Worm (Caenorhabditis elegans): Measurements from ENCODE around the gene Y43F8C.9.

Gene Y43F8C.9

DNA sequence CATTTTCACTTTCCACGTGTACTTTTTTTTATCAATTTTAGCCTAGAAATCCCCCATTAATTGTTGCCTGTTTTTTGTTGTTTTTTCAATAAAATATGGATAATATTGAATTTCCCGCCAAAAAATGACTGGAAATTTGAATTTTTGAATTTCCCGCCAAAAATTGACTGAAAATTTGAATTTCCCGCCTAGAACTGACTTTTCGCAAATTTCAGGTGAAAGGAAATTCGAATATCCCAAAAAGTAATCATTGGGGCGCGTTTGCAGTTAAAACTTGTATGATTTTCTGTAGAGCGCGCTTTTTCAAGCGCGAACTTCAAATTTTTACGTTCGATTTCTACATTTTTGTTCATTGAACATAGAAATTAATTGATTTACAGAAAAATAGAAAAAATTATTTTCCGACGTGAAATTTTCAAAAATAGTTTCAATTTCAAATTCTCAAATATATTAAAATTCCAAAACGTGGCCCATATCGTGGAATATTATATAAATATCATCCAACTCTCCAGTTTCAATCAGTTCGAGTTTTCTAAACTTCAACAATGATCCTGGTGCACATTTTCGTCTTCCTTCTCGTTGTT lies at the start of gene Y43F8C.9:
TSS of gene Y43F8C.9 (plus strand) at position 534 of the 584 bp plus-strand sequence.
- TF ChIP-seq ceh-83 (GFP tag; optimal IDR thresholded peaks at IDR 0.05), result no peak
- TF ChIP-seq ceh-43 (GFP tag; optimal IDR thresholded peaks at IDR 0.05), result no peak
- no peak for TF ChIP-seq ztf-11 (tag; optimal IDR thresholded peaks at IDR 0.05)
- TF ChIP-seq nhr-76 (tag; optimal IDR thresholded peaks at IDR 0.05), result no peak
- TF ChIP-seq unc-62 (GFP tag; optimal IDR thresholded peaks at IDR 0.05), result no peak
- no peak for TF ChIP-seq pha-4 (tag; optimal IDR thresholded peaks at IDR 0.05)
- TF ChIP-seq snpc-4 (tag; optimal IDR thresholded peaks at IDR 0.05), result no peak
- TF ChIP-seq hlh-1 (tag; optimal IDR thresholded peaks at IDR 0.05), result no peak
- no peak for TF ChIP-seq ceh-39 (tag; optimal IDR thresholded peaks at IDR 0.05)
- no peak for TF ChIP-seq zip-8 (tag; optimal IDR thresholded peaks at IDR 0.05)
- no peak for TF ChIP-seq cnd-1 (tag; optimal IDR thresholded peaks at IDR 0.05)
- no peak for TF ChIP-seq nhr-12 (tag; optimal IDR thresholded peaks at IDR 0.05)
- no peak for TF ChIP-seq lsy-2 (tag; optimal IDR thresholded peaks at IDR 0.05)
- no peak for TF ChIP-seq bed-3 (GFP tag; optimal IDR thresholded peaks at IDR 0.05)
- TF ChIP-seq sem-2 (GFP tag; optimal IDR thresholded peaks at IDR 0.05), result no peak
- TF ChIP-seq lin-13 (tag; optimal IDR thresholded peaks at IDR 0.05), result no peak
- no peak for TF ChIP-seq mls-2 (tag; optimal IDR thresholded peaks at IDR 0.05)
- TF ChIP-seq nhr-237 (tag; optimal IDR thresholded peaks at IDR 0.05), result no peak
- TF ChIP-seq blmp-1 (tag; optimal IDR thresholded peaks at IDR 0.05), result no peak
- TF ChIP-seq drap-1 (GFP tag; optimal IDR thresholded peaks at IDR 0.05), result no peak

DNA sequence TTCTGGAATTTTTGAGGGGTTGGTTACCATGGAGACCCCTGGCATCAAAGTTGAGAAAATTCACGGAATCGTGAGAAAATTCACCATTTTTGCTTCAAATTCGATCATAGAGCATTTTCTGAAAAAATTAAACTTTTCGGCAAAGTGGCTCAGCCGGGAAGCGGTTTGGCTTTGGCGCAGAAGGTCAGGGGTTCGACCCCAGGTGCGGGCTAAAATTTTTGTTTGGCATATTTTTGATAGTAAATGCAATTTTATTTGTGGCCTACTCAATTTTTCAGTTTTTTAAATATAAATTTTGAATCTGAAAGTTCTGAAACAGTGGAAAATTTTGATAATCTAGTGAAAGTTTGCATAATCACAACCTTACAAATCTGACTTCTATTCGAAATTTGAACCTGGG lies 46.8 kb upstream of the Y43F8C.9 start:
- TF ChIP-seq unc-39 (tag; optimal IDR thresholded peaks at IDR 0.05) (no peak), mls-2 (tag; optimal IDR thresholded peaks at IDR 0.05) (no peak), blmp-1 (tag; optimal IDR thresholded peaks at IDR 0.05) (no peak), sptf-1 (tag; optimal IDR thresholded peaks at IDR 0.05) (no peak), ztf-11 (tag; optimal IDR thresholded peaks at IDR 0.05) (no peak), ceh-39 (tag; optimal IDR thresholded peaks at IDR 0.05) (no peak), flh-1 (GFP tag; optimal IDR thresholded peaks at IDR 0.05) (no peak), pha-4 (tag; optimal IDR thresholded peaks at IDR 0.05) (no peak), ceh-43 (GFP tag; optimal IDR thresholded peaks at IDR 0.05) (no peak), elt-1 (tag; optimal IDR thresholded peaks at IDR 0.05; ENCODE audit: borderline replicate concordance, insufficient read depth) (no peak), elt-3 (tag; optimal IDR thresholded peaks at IDR 0.05) (no peak), nhr-237 (tag; optimal IDR thresholded peaks at IDR 0.05) (no peak), drap-1 (GFP tag; optimal IDR thresholded peaks at IDR 0.05) (no peak), sem-2 (GFP tag; optimal IDR thresholded peaks at IDR 0.05) (no peak)

DNA sequence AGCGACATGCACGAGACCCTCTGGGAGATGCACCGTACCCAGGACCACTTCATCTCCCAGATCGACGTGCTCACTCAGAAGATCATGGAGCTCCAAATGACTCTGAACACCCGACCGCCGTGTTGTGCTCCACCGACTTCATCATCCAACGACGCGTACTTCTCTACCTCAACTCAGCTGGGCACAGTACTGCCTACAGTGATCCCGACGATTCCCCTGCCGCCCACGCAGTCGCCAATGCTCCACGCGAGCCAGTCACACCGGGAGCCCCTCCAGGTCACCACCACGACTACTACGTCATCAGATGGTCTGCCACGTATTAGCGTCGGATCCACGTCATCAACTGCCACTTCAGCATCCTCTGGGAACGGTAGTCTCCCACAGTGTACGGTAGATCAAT lies 40.5 kb upstream of the Y43F8C.9 start:
- TF ChIP-seq tbx-8 (GFP tag; optimal IDR thresholded peaks at IDR 0.05), result no peak
- no peak for TF ChIP-seq mep-1 (tag; optimal IDR thresholded peaks at IDR 0.05)
- no peak for TF ChIP-seq mab-5 (tag; optimal IDR thresholded peaks at IDR 0.05)
- TF ChIP-seq M03D4.4 (tag; optimal IDR thresholded peaks at IDR 0.05), result no peak
- TF ChIP-seq snpc-4 (tag; optimal IDR thresholded peaks at IDR 0.05), result no peak
- TF ChIP-seq elt-1 (tag; optimal IDR thresholded peaks at IDR 0.05; ENCODE audit: borderline replicate concordance, insufficient read depth), result no peak
- no peak for TF ChIP-seq unc-39 (tag; optimal IDR thresholded peaks at IDR 0.05)
- TF ChIP-seq nhr-12 (tag; optimal IDR thresholded peaks at IDR 0.05), result no peak
- TF ChIP-seq nhr-2 (tag; optimal IDR thresholded peaks at IDR 0.05), result no peak
- no peak for TF ChIP-seq ztf-11 (tag; optimal IDR thresholded peaks at IDR 0.05)
- TF ChIP-seq bed-3 (GFP tag; optimal IDR thresholded peaks at IDR 0.05), result no peak

DNA sequence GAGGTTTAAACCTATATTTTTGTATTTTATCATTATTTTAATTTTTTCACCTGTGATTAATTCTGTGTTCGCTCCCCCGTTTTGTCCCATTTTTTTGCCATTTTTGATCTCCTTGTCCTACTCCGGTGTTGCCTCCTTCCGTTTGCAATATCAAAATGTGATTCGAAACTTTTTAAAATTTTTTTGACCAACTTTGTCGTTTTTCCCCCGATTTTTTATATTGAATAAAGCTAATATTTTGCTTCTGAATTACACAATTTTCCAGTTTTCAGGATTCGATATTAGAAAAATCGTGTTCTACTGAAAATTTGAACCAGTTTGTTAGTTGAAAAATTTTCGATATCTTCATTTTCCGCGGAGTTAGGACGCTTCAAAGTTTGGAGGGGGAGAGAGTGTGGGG lies 40.0 kb upstream of the Y43F8C.9 start, which contains the start of gene nlp-25:
TSS of gene nlp-25 (plus strand) at position 301 of the 400 bp plus-strand sequence.
- TF ChIP-seq tbx-8 (GFP tag; optimal IDR thresholded peaks at IDR 0.05) (no peak), sem-2 (GFP tag; optimal IDR thresholded peaks at IDR 0.05) (no peak), ceh-43 (GFP tag; optimal IDR thresholded peaks at IDR 0.05) (no peak), ceh-39 (tag; optimal IDR thresholded peaks at IDR 0.05) (no peak), elt-1 (tag; optimal IDR thresholded peaks at IDR 0.05; ENCODE audit: borderline replicate concordance, insufficient read depth) (no peak), cnd-1 (tag; optimal IDR thresholded peaks at IDR 0.05) (no peak), ceh-83 (GFP tag; optimal IDR thresholded peaks at IDR 0.05) (no peak), hlh-1 (tag; optimal IDR thresholded peaks at IDR 0.05) (no peak), elt-3 (tag; optimal IDR thresholded peaks at IDR 0.05) (no peak), ces-1 (GFP tag; optimal IDR thresholded peaks at IDR 0.05) (no peak)

DNA sequence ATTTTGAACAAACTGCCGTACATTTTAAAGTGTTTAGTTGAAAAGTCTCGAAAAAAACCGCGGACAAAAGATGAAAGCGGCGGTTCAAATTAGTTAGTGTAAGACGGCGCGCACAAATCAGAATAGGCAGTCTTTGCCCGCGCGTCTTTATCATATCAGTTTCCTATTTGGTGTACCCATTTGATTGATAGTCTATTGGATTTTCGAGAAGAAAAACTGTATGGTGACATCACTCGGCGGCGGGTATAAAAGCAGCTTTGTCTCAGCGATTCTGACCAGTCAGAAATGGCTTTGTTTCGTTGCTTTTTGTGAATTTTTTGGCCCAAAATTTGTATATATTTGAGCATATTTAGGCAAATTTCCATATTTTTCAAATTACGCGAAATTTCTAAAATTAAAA lies 37.2 kb upstream of the Y43F8C.9 start:
- no peak for TF ChIP-seq unc-62 (GFP tag; optimal IDR thresholded peaks at IDR 0.05)
- TF ChIP-seq ceh-39 (tag; optimal IDR thresholded peaks at IDR 0.05), result no peak
- no peak for TF ChIP-seq mls-2 (tag; optimal IDR thresholded peaks at IDR 0.05)
- no peak for TF ChIP-seq ceh-83 (GFP tag; optimal IDR thresholded peaks at IDR 0.05)
- TF ChIP-seq mep-1 (tag; optimal IDR thresholded peaks at IDR 0.05), result no peak
- no peak for TF ChIP-seq cnd-1 (tag; optimal IDR thresholded peaks at IDR 0.05)
- no peak for TF ChIP-seq ces-1 (GFP tag; optimal IDR thresholded peaks at IDR 0.05)
- TF ChIP-seq snpc-4 (tag; optimal IDR thresholded peaks at IDR 0.05), result no peak
- no peak for TF ChIP-seq tbx-8 (GFP tag; optimal IDR thresholded peaks at IDR 0.05)
- TF ChIP-seq lin-13 (tag; optimal IDR thresholded peaks at IDR 0.05), result no peak
- no peak for TF ChIP-seq nhr-2 (tag; optimal IDR thresholded peaks at IDR 0.05)
- TF ChIP-seq sptf-1 (tag; optimal IDR thresholded peaks at IDR 0.05), result no peak
- TF ChIP-seq ham-2 (GFP tag; optimal IDR thresholded peaks at IDR 0.05), result no peak
- no peak for TF ChIP-seq lin-32 (GFP tag; optimal IDR thresholded peaks at IDR 0.05)
- no peak for TF ChIP-seq nhr-12 (tag; optimal IDR thresholded peaks at IDR 0.05)
